Worm (Caenorhabditis elegans) whole organism, L4/young adult: ENCODE data around the gene pgp-12.

Experiments used
- W03F9.2 ChIP-seq: fragments of 150-350 bp; optimal IDR thresholded peaks from 2 replicates; lab custom pipeline; 2014; ENCODE audit warnings: missing biosample characterization, missing genetic modification characterization
- dao-5 ChIP-seq: sonication (generic microtip); optimal IDR thresholded peaks from 2 replicates; lab custom pipeline; 2016; ENCODE audit warnings: missing genotype, missing genetic modification characterization, moderate library complexity, missing compliant biosample characterization
- him-1 ChIP-seq: sonication (generic microtip); optimal IDR thresholded peaks from 2 replicates; lab custom pipeline; 2016; ENCODE audit warnings: missing genotype, missing genetic modification reagents, missing genetic modification characterization, missing compliant biosample characterization

- no peak for TF ChIP-seq him-1 (tag; lab: Kevin White, UChicago)
- TF ChIP-seq dao-5 (tag; lab: Kevin White, UChicago): no peak
- no peak for TF ChIP-seq W03F9.2 (tag; lab: Kevin White, UChicago)
Observed at ce11 chrX:12781712-12782444, 50.3 kb downstream of the pgp-12 start, which contains the start of gene alh-13.
